Worm (Caenorhabditis elegans): ENCODE results near the gene C06A6.7.

Gene C06A6.7

DNA sequence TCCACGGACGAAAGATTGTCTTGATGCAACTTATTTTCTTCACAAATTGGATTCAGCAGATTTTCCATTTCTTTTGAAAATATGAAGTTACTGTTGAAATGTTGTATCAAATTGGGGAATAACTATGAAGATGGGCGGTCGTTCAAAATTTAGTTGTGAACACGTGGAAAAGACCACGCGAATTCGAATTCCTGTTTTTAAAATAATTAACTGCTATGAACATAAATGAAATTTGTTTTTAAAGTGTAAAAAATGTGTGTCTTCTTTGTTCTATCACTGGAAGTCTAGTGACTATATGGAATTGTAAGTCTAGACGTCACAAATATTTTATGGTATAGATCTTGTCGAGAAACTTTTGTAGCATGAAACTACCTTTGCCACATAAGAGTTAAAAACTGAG is at the start of gene C06A6.7:
TSS of gene C06A6.7 (minus strand) at position 101 of the 400 bp plus-strand sequence.
- TF ChIP-seq sma-3 (GFP tag; optimal IDR thresholded peaks at IDR 0.05) (no peak), nhr-237 (tag; optimal IDR thresholded peaks at IDR 0.05) (no peak), skn-1 (tag; optimal IDR thresholded peaks at IDR 0.05) (no peak), lin-11 (tag; optimal IDR thresholded peaks at IDR 0.05) (no peak), R02D3.7 (tag; optimal IDR thresholded peaks at IDR 0.05) (no peak), mdl-1 (tag; optimal IDR thresholded peaks at IDR 0.05) (no peak), ceh-82 (tag; optimal IDR thresholded peaks at IDR 0.05) (no peak), nhr-23 (tag; optimal IDR thresholded peaks at IDR 0.05) (no peak), ztf-4 (tag; optimal IDR thresholded peaks at IDR 0.05) (no peak)

DNA sequence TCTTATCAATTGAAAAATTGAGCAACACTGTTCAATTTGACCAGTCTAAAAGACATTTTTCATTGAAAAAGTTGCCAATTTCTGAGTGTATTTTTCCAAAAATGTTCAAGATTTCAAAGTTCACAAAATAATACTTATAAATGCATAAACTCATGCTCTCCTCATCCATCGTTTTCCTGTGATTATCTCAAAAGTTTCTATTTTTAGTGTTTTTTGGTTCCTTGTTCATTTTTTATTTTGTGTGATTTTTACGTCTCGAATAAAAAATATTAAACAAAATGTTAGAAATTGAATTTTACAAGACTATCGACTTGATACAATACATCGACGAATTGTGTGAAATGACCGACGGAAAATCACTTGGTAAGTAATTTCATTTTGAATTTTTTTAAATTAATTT is 43.4 kb upstream of the C06A6.7 start, which contains the start of gene atic-1:
TSS of gene atic-1 (plus strand) at position 301 of the 400 bp plus-strand sequence.
- TF ChIP-seq sma-9 (GFP tag; optimal IDR thresholded peaks at IDR 0.05) (no peak), sma-9 (tag; optimal IDR thresholded peaks at IDR 0.05) (no peak), sma-3 (GFP tag; optimal IDR thresholded peaks at IDR 0.05) (no peak), ztf-11 (tag; optimal IDR thresholded peaks at IDR 0.05) (no peak), ama-1 (optimal IDR thresholded peaks at IDR 0.05) (no peak), zag-1 (tag; optimal IDR thresholded peaks at IDR 0.05) (no peak), skn-1 (tag; optimal IDR thresholded peaks at IDR 0.05) (no peak), elt-3 (tag; optimal IDR thresholded peaks at IDR 0.05) (no peak), nhr-10 (tag; optimal IDR thresholded peaks at IDR 0.05) (no peak), nhr-12 (tag; optimal IDR thresholded peaks at IDR 0.05) (no peak)

ce11 chrIV:7881166-7881565 is 42.8 kb upstream of the C06A6.7 start:
- TF ChIP-seq mab-5 (tag; optimal IDR thresholded peaks at IDR 0.05) (no peak), nhr-12 (tag; optimal IDR thresholded peaks at IDR 0.05) (no peak), egl-27 (tag; optimal IDR thresholded peaks at IDR 0.05) (no peak), elt-1 (tag; optimal IDR thresholded peaks at IDR 0.05) (no peak), mdl-1 (tag; optimal IDR thresholded peaks at IDR 0.05) (no peak), nhr-21 (tag; optimal IDR thresholded peaks at IDR 0.05) (no peak), nhr-237 (tag; optimal IDR thresholded peaks at IDR 0.05) (no peak), lsy-2 (tag; optimal IDR thresholded peaks at IDR 0.05) (no peak), lin-13 (GFP tag; optimal IDR thresholded peaks at IDR 0.05) (no peak), F13H6.1 (tag; optimal IDR thresholded peaks at IDR 0.05) (no peak), nhr-25 (tag; optimal IDR thresholded peaks at IDR 0.05) (no peak), nhr-23 (tag; optimal IDR thresholded peaks at IDR 0.05) (no peak), unc-39 (tag; optimal IDR thresholded peaks at IDR 0.05) (no peak), sem-4 (tag; optimal IDR thresholded peaks at IDR 0.05) (no peak), ceh-82 (tag; optimal IDR thresholded peaks at IDR 0.05) (no peak), blmp-1 (tag; optimal IDR thresholded peaks at IDR 0.05; ENCODE audit: insufficient read depth) (no peak), ZK546.5 (tag; optimal IDR thresholded peaks at IDR 0.05) (no peak), lin-39 (tag; optimal IDR thresholded peaks at IDR 0.05) (no peak), snpc-4 (tag; optimal IDR thresholded peaks at IDR 0.05) (no peak)

ce11 chrIV:7879017-7879416 is 40.7 kb upstream of the C06A6.7 start, which contains the start of gene srt-73:
TSS of gene srt-73 (plus strand) at chrIV:7879317.
- TF ChIP-seq mab-5 (tag; optimal IDR thresholded peaks at IDR 0.05) (no peak), nhr-12 (tag; optimal IDR thresholded peaks at IDR 0.05) (no peak)

- TF ChIP-seq nhr-23 (tag; optimal IDR thresholded peaks at IDR 0.05) (no peak), unc-39 (tag; optimal IDR thresholded peaks at IDR 0.05) (no peak), ceh-16 (tag; optimal IDR thresholded peaks at IDR 0.05) (no peak), dmd-4 (tag; optimal IDR thresholded peaks at IDR 0.05) (no peak)
Measured at ce11 chrIV:7877781-7878180, 39.5 kb upstream of the C06A6.7 start, which contains the start of gene kin-26. TSS of gene kin-26 (minus strand) at chrIV:7877881.

DNA sequence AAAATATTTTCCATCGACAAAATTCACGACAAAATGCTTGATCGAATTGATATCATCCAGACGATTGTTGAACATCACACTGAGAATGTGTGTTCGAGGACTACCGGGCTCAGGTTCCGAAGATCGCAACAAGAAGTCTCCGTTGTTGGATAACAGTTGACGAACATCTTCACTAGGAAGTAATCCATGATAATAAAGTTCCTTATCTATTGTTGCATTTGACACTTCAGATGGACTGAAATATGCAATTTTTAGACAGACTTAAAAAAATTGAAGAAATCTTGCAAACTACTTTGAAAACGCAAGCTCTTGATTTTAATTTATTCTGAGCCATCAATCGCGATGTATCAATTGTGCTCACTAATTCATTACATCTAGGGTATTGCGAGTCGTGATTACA is 38.9 kb upstream of the C06A6.7 start:
- TF ChIP-seq unc-39 (tag; optimal IDR thresholded peaks at IDR 0.05): no peak
- TF ChIP-seq nhr-12 (tag; optimal IDR thresholded peaks at IDR 0.05): no peak
- TF ChIP-seq R02D3.7 (tag; optimal IDR thresholded peaks at IDR 0.05): no peak
- TF ChIP-seq nhr-21 (tag; optimal IDR thresholded peaks at IDR 0.05): no peak
- TF ChIP-seq sem-4 (tag; optimal IDR thresholded peaks at IDR 0.05): no peak
- TF ChIP-seq nhr-237 (tag; optimal IDR thresholded peaks at IDR 0.05): no peak
- no peak for TF ChIP-seq nhr-10 (tag; optimal IDR thresholded peaks at IDR 0.05)
- no peak for TF ChIP-seq gmeb-1 (tag; optimal IDR thresholded peaks at IDR 0.05)
- no peak for TF ChIP-seq lin-39 (tag; optimal IDR thresholded peaks at IDR 0.05)
- no peak for TF ChIP-seq unc-55 (GFP tag; optimal IDR thresholded peaks at IDR 0.05)
- TF ChIP-seq lsy-2 (tag; optimal IDR thresholded peaks at IDR 0.05): no peak
- TF ChIP-seq blmp-1 (tag; optimal IDR thresholded peaks at IDR 0.05; ENCODE audit: insufficient read depth): no peak
- no peak for TF ChIP-seq lin-11 (tag; optimal IDR thresholded peaks at IDR 0.05)
- no peak for TF ChIP-seq nhr-23 (tag; optimal IDR thresholded peaks at IDR 0.05)
- TF ChIP-seq ZK546.5 (tag; optimal IDR thresholded peaks at IDR 0.05): no peak
- TF ChIP-seq mdl-1 (tag; optimal IDR thresholded peaks at IDR 0.05): no peak
- TF ChIP-seq nhr-25 (tag; optimal IDR thresholded peaks at IDR 0.05): no peak
- TF ChIP-seq nhr-11 (tag; optimal IDR thresholded peaks at IDR 0.05): no peak

Data from whole organism, L2 larva.